Worm (Caenorhabditis elegans) whole organism, young adult: ENCODE data around the gene lelo-4.

Source experiments
- C06A6.2 ChIP-seq: fragments of 200-800 bp; sonication (Bioruptor generic); conservative IDR thresholded peaks from 2 replicates; pipeline ENCODE4 v1.3.6; 2022; ENCODE audit warnings: missing genetic modification characterization, missing compliant biosample characterization
- F49E8.2 ChIP-seq: sonication (generic microtip); optimal IDR thresholded peaks from 3 replicates; lab custom pipeline; 2017; ENCODE audit warnings: missing genetic modification characterization, mild to moderate bottlenecking, missing compliant biosample characterization, antibody characterized with exemption, moderate library complexity; ENCODE audit not compliant: insufficient read depth
- F55B11.4 ChIP-seq: sonication (generic microtip); optimal IDR thresholded peaks from 2 replicates; lab custom pipeline; 2016; ENCODE audit warnings: missing compliant biosample characterization, missing genetic modification characterization, borderline replicate concordance; ENCODE audit not compliant: insufficient read depth
- F57A8.1 ChIP-seq: fragments of 200-800 bp; sonication (Bioruptor generic); optimal IDR thresholded peaks from 2 replicates; lab custom pipeline; 2018; ENCODE audit warnings: mild to moderate bottlenecking, missing genetic modification characterization, moderate library complexity, missing compliant biosample characterization
- K12H6.12 ChIP-seq: fragments of 200-800 bp; sonication (Bioruptor generic); optimal IDR thresholded peaks from 2 replicates; lab custom pipeline; 2018; ENCODE audit warnings: mild to moderate bottlenecking, missing genetic modification characterization, missing compliant biosample characterization
- T07F8.4 ChIP-seq: sonication (generic microtip); optimal IDR thresholded peaks from 2 replicates; lab custom pipeline; 2016; ENCODE audit warnings: mild to moderate bottlenecking, missing genetic modification characterization, moderate library complexity, missing compliant biosample characterization
- Y79H2A.3 ChIP-seq: fragments of 200-800 bp; sonication (Bioruptor generic); conservative IDR thresholded peaks from 2 replicates; pipeline ENCODE4 v1.3.6; 2022; ENCODE audit warnings: missing genetic modification reagents, missing genetic modification characterization, missing compliant biosample characterization
- Y95B8A.8 ChIP-seq: fragments of 200-800 bp; sonication (Bioruptor generic); IDR thresholded peaks from 2 replicates; pipeline ENCODE4 v1.3.6; 2022; ENCODE audit warnings: missing genetic modification reagents, missing genetic modification characterization, missing compliant biosample characterization
- akir-1 ChIP-seq: fragments of 200-800 bp; sonication (Bioruptor generic); optimal IDR thresholded peaks from 2 replicates; lab custom pipeline; 2018; ENCODE audit warnings: mild to moderate bottlenecking, missing genetic modification characterization, moderate library complexity, missing compliant biosample characterization
- ama-1 ChIP-seq, 3 experiments: fragments of 150-350 bp in 1 of 3; sonication (generic microtip) in 2 of 3; optimal IDR thresholded peaks; 2 replicates each; lab custom pipeline; 2014 to 2018; ENCODE audit warnings: missing biosample characterization in 2 of 3, missing genetic modification characterization in 2 of 3, missing genetic modification reagents in 2 of 3
- athp-1 ChIP-seq: sonication (generic microtip); optimal IDR thresholded peaks from 2 replicates; lab custom pipeline; 2017; ENCODE audit warnings: mild to moderate bottlenecking, missing genetic modification characterization, missing compliant biosample characterization
- attf-3 ChIP-seq: fragments of 200-800 bp; sonication (Bioruptor generic); conservative IDR thresholded peaks from 2 replicates; pipeline ENCODE4 v1.3.6; 2022; ENCODE audit warnings: missing genetic modification reagents, missing genetic modification characterization, missing compliant biosample characterization
- bed-1 ChIP-seq: fragments of 200-800 bp; sonication (Bioruptor generic); IDR thresholded peaks from 2 replicates; pipeline ENCODE4 v1.3.6; 2022; ENCODE audit warnings: missing genetic modification reagents, missing genetic modification characterization, missing compliant biosample characterization
- bed-2 ChIP-seq: fragments of 200-800 bp; sonication (Bioruptor generic); IDR thresholded peaks from 2 replicates; pipeline ENCODE4 v1.3.6; 2022; ENCODE audit warnings: missing genetic modification reagents, missing genetic modification characterization, missing compliant biosample characterization
- cebp-1 ChIP-seq, 2 experiments: fragments of 200-800 bp in 1 of 2; sonication (Bioruptor generic) in 1 of 2; sonication (generic microtip) in 1 of 2; IDR thresholded peaks in 1 of 2; optimal IDR thresholded peaks in 1 of 2; 2 replicates each; pipeline versions ENCODE4 v1.3.6 to Lab custom; 2017 to 2022; ENCODE audit warnings: missing compliant biosample characterization in 2 of 2, missing genetic modification characterization in 2 of 2, mild to moderate bottlenecking in 1 of 2, missing genetic modification reagents in 1 of 2, moderate library complexity in 1 of 2
- cebp-2 ChIP-seq: fragments of 200-800 bp; sonication (Bioruptor generic); IDR thresholded peaks from 2 replicates; pipeline ENCODE4 v1.3.6; 2022; ENCODE audit warnings: missing genetic modification characterization, missing compliant biosample characterization
- ceh-100 ChIP-seq: fragments of 200-800 bp; sonication (Bioruptor generic); IDR thresholded peaks from 2 replicates; pipeline ENCODE4 v1.3.6; 2022; ENCODE audit warnings: missing genetic modification reagents, missing genetic modification characterization, missing compliant biosample characterization
- ceh-40 ChIP-seq: fragments of 200-800 bp; sonication (Bioruptor generic); IDR thresholded peaks from 2 replicates; pipeline ENCODE4 v1.3.6; 2022; ENCODE audit warnings: missing genetic modification characterization, missing compliant biosample characterization
- ceh-58 ChIP-seq: fragments of 200-800 bp; sonication (Bioruptor generic); IDR thresholded peaks from 2 replicates; pipeline ENCODE4 v1.3.6; 2022; ENCODE audit warnings: missing genetic modification characterization, missing compliant biosample characterization
- ceh-79 ChIP-seq: sonication (generic microtip); optimal IDR thresholded peaks from 2 replicates; lab custom pipeline; 2017; ENCODE audit warnings: mild to moderate bottlenecking, missing genetic modification characterization, missing compliant biosample characterization
- dox-1 ChIP-seq: fragments of 200-800 bp; sonication (Bioruptor generic); IDR thresholded peaks from 2 replicates; pipeline ENCODE4 v1.3.6; 2022; ENCODE audit warnings: missing genetic modification reagents, missing genetic modification characterization, missing compliant biosample characterization
- efl-1 ChIP-seq: fragments of 150-350 bp; optimal IDR thresholded peaks from 2 replicates; lab custom pipeline; 2014; ENCODE audit warnings: missing biosample characterization, missing genetic modification reagents, missing genetic modification characterization
- egl-18 ChIP-seq: fragments of 200-800 bp; sonication (Bioruptor generic); IDR thresholded peaks from 2 replicates; pipeline ENCODE4 v1.3.6; 2022; ENCODE audit warnings: missing genetic modification reagents, missing genetic modification characterization, missing compliant biosample characterization
- ekl-4 ChIP-seq: fragments of 200-800 bp; sonication (Bioruptor generic); IDR thresholded peaks from 2 replicates; pipeline ENCODE4 v1.3.6; 2022; ENCODE audit warnings: missing genetic modification reagents, missing genetic modification characterization, missing compliant biosample characterization
- lag-1 ChIP-seq: fragments of 200-800 bp; sonication (Bioruptor generic); IDR thresholded peaks from 2 replicates; pipeline ENCODE4 v1.3.6; 2022; ENCODE audit warnings: missing genetic modification reagents, missing genetic modification characterization, missing compliant biosample characterization
- let-607 ChIP-seq, 2 experiments: fragments of 200-800 bp in 1 of 2; sonication (Bioruptor generic) in 1 of 2; sonication (generic microtip) in 1 of 2; optimal IDR thresholded peaks; 2 replicates each; lab custom pipeline; 2016 to 2018; ENCODE audit warnings: mild to moderate bottlenecking in 2 of 2, missing compliant biosample characterization in 2 of 2, missing genetic modification characterization in 2 of 2, moderate library complexity in 2 of 2, missing genotype in 1 of 2
- lin-35 ChIP-seq, 3 experiments: fragments of 150-350 bp in 2 of 3; sonication (generic microtip) in 1 of 3; optimal IDR thresholded peaks; 2 replicates each; lab custom pipeline; 2014 to 2018; ENCODE audit warnings: missing biosample characterization in 3 of 3, missing genetic modification characterization in 3 of 3, missing genetic modification reagents in 3 of 3
- lsy-27 ChIP-seq: sonication (generic microtip); optimal IDR thresholded peaks from 2 replicates; lab custom pipeline; 2017; ENCODE audit warnings: missing genetic modification characterization, mild to moderate bottlenecking, missing compliant biosample characterization, antibody characterized with exemption, missing genotype, borderline replicate concordance; ENCODE audit not compliant: insufficient read depth
- mel-28 ChIP-seq: sonication (generic microtip); optimal IDR thresholded peaks from 2 replicates; lab custom pipeline; 2016; ENCODE audit warnings: borderline replicate concordance, mild to moderate bottlenecking, missing genetic modification characterization, missing compliant biosample characterization
- mes-4 ChIP-seq: sonication (generic microtip); optimal IDR thresholded peaks from 2 replicates; lab custom pipeline; 2016; ENCODE audit warnings: missing genotype, missing genetic modification characterization, missing compliant biosample characterization
- nhr-80 ChIP-seq: sonication (generic microtip); optimal IDR thresholded peaks from 2 replicates; lab custom pipeline; 2016; ENCODE audit warnings: missing genetic modification characterization, missing compliant biosample characterization
- pbrm-1 ChIP-seq: fragments of 200-800 bp; sonication (Bioruptor generic); IDR thresholded peaks from 2 replicates; pipeline ENCODE4 v1.3.6; 2022; ENCODE audit warnings: missing genetic modification reagents, missing genetic modification characterization, missing compliant biosample characterization
- rcor-1 ChIP-seq: fragments of 200-800 bp; sonication (Bioruptor generic); IDR thresholded peaks from 2 replicates; pipeline ENCODE4 v1.3.6; 2022; ENCODE audit warnings: missing genetic modification reagents, missing genetic modification characterization, missing compliant biosample characterization
- somi-1 ChIP-seq: fragments of 200-800 bp; sonication (Bioruptor generic); optimal IDR thresholded peaks from 2 replicates; lab custom pipeline; 2018; ENCODE audit warnings: mild to moderate bottlenecking, missing genetic modification characterization, missing compliant biosample characterization
- sptf-2 ChIP-seq: fragments of 200-800 bp; sonication (Bioruptor generic); optimal IDR thresholded peaks from 2 replicates; lab custom pipeline; 2018; ENCODE audit warnings: mild to moderate bottlenecking, missing genetic modification characterization, missing compliant biosample characterization
- zim-3 ChIP-seq: sonication (generic microtip); optimal IDR thresholded peaks from 2 replicates; lab custom pipeline; 2017; ENCODE audit warnings: mild to moderate bottlenecking, missing genetic modification characterization, moderate library complexity, missing compliant biosample characterization
- ztf-25 ChIP-seq: fragments of 200-800 bp; sonication (Bioruptor generic); IDR thresholded peaks from 2 replicates; pipeline ENCODE4 v1.3.6; 2022; ENCODE audit warnings: missing genetic modification reagents, missing genetic modification characterization, missing compliant biosample characterization
- ztf-3 ChIP-seq: fragments of 200-800 bp; sonication (Bioruptor generic); optimal IDR thresholded peaks from 2 replicates; lab custom pipeline; 2018; ENCODE audit warnings: mild to moderate bottlenecking, missing genetic modification characterization, missing compliant biosample characterization

Gene lelo-4

ce11 chrII:5734883-5735282, 20.2 kb downstream of the lelo-4 start:
- TF ChIP-seq K12H6.12 (tag; lab: Kevin White, UChicago) (no peak), sptf-2 (GFP tag; lab: Kevin White, UChicago) (no peak), ceh-58 (GFP tag; lab: Robert Waterston, UW) (no peak), C06A6.2 (GFP tag; lab: Robert Waterston, UW) (no peak), attf-3 (no peak), athp-1 (tag; lab: Kevin White, UChicago) (no peak)

ce11 chrII:5735744-5736143, 21.0 kb downstream of the lelo-4 start:
- TF ChIP-seq ama-1 (optimal IDR thresholded peaks at IDR 0.05; lab: Kevin White, UChicago) (no peak), ama-1 (GFP tag; optimal IDR thresholded peaks at IDR 0.05; lab: Kevin White, UChicago) (no peak), nhr-80 (tag; lab: Kevin White, UChicago) (no peak), bed-1 (GFP tag; lab: Robert Waterston, UW) (no peak), F55B11.4 (no peak), ekl-4 (GFP tag; lab: Robert Waterston, UW) (no peak), zim-3 (tag; lab: Kevin White, UChicago) (no peak), lin-35 (GFP tag; optimal IDR thresholded peaks at IDR 0.05; lab: Kevin White, UChicago) (no peak), ztf-3 (GFP tag; lab: Kevin White, UChicago) (no peak)

- TF ChIP-seq somi-1 (GFP tag; lab: Kevin White, UChicago) (no peak), Y79H2A.3 (GFP tag; lab: Robert Waterston, UW) (no peak), akir-1 (no peak), cebp-2 (GFP tag; lab: Robert Waterston, UW) (no peak), ztf-3 (GFP tag; lab: Kevin White, UChicago) (no peak), lsy-27 (no peak), cebp-1 (GFP tag; IDR thresholded peaks at IDR 0.05; lab: Robert Waterston, UW) (no peak), cebp-1 (tag; optimal IDR thresholded peaks at IDR 0.05; lab: Kevin White, UChicago) (no peak), let-607 (tag; optimal IDR thresholded peaks at IDR 0.05; lab: Kevin White, UChicago) (no peak), ceh-40 (GFP tag; lab: Robert Waterston, UW) (no peak), F57A8.1 (no peak), pbrm-1 (no peak), rcor-1 (no peak), ztf-25 (GFP tag; lab: Robert Waterston, UW) (no peak), F49E8.2 (no peak), T07F8.4 (tag; lab: Kevin White, UChicago) (no peak), ceh-79 (tag; lab: Kevin White, UChicago) (no peak), ceh-100 (GFP tag; lab: Robert Waterston, UW) (no peak), Y95B8A.8 (GFP tag; lab: Robert Waterston, UW) (no peak), bed-2 (no peak)
These were observed 21.9 kb downstream of the lelo-4 start for ce11 chrII:5736599-5736998.

- TF ChIP-seq F49E8.2 (no peak), lag-1 (GFP tag; lab: Robert Waterston, UW) (no peak), efl-1 (GFP tag; lab: Kevin White, UChicago) (no peak), dox-1 (GFP tag; lab: Robert Waterston, UW) (no peak), mel-28 (tag; lab: Kevin White, UChicago) (no peak), egl-18 (GFP tag; lab: Robert Waterston, UW) (no peak), mes-4 (tag; lab: Kevin White, UChicago) (no peak), rcor-1 (no peak)
- TF ChIP-seq, all 124 proteins: peak for 0
These were observed 24.1 kb downstream of the lelo-4 start, which contains the start of gene hlh-14 for ce11 chrII:5738795-5739194. TSS of gene hlh-14 (minus strand) at chrII:5738895.
